Worm (Caenorhabditis elegans): ENCODE data around the gene vti-1.

vti-1 gene

ce11 chrIV:14790579-14790978, 24.1 kb upstream of the vti-1 start (continued):
- no peak for TF ChIP-seq unc-62 (GFP tag; optimal IDR thresholded peaks at IDR 0.05)
- no peak for TF ChIP-seq hlh-12 (tag; optimal IDR thresholded peaks at IDR 0.05)
- no peak for TF ChIP-seq lag-1 (GFP tag; IDR thresholded peaks at IDR 0.05)
- TF ChIP-seq hmg-1.2 (GFP tag; IDR thresholded peaks at IDR 0.05): peak; percentile 10; the same call in 1 of the 2 replicates
- no peak for TF ChIP-seq Y53F4B.3 (GFP tag; IDR thresholded peaks at IDR 0.05)
- TF ChIP-seq ZK185.1 (tag; optimal IDR thresholded peaks at IDR 0.05; ENCODE audit: poor library complexity, severe bottlenecking): peak; percentile 1
- no peak for TF ChIP-seq Y53G8AR.9 (GFP tag; conservative IDR thresholded peaks at IDR 0.05)
- no peak for TF ChIP-seq lin-26 (GFP tag; IDR thresholded peaks at IDR 0.05)
- TF ChIP-seq nfya-2 (GFP tag; IDR thresholded peaks at IDR 0.05): no peak

DNA sequence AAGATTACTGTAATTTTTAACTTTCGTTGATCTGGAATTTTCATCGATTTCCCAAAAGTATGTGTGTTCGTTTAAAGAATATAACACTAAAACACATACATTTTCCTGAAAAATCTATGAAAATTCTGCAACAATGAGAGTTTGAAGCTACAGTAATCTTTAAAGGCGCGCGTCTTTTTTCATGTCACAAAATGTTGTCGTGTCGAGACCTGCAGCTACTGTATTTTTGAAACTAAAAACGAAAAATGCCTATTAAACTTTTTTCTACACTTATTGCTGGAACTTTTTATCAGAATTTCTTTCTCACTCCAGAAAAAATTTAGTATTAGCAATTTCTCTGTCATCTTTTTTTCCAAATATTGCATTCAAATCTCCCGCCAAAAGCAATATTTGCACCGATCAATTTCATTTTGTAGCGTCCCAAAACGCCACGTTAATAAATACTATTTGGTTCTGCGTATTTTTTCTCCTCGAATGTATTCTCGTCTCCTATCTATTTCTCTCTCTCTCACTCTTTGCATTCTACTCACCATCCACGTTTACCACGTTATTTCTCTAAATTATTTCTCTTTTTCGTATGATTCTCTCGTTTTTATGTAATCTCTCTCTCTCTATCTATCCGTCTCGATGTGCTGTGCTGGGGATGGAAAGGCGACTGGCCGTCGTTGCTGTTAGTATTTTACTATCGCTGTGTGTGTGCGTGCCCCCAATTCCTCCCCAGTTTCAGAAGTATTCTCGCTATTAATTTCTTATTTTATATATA, 20.1 kb upstream of the vti-1 start, which contains the start of gene melo-1:
TSS of gene melo-1 (plus strand) at position 658 of the 763 bp plus-strand sequence.
- TF ChIP-seq mcd-1 (GFP tag; IDR thresholded peaks at IDR 0.05): no peak
- no peak for TF ChIP-seq Y56A3A.18 (GFP tag; IDR thresholded peaks at IDR 0.05)
- no peak for TF ChIP-seq pha-4 (tag; optimal IDR thresholded peaks at IDR 0.05)
- TF ChIP-seq aptf-3 (GFP tag; IDR thresholded peaks at IDR 0.05): no peak
- no peak for TF ChIP-seq akir-1 (GFP tag; optimal IDR thresholded peaks at IDR 0.05)
- no peak for TF ChIP-seq B0261.1 (tag; optimal IDR thresholded peaks at IDR 0.05)
- TF ChIP-seq ama-1 (optimal IDR thresholded peaks at IDR 0.05): no peak
- TF ChIP-seq ama-1 (GFP tag; optimal IDR thresholded peaks at IDR 0.05): no peak
- TF ChIP-seq ceh-27 (GFP tag; optimal IDR thresholded peaks at IDR 0.05): no peak
- no peak for TF ChIP-seq F57C9.4 (tag; optimal IDR thresholded peaks at IDR 0.05)
- TF ChIP-seq dpl-1 (GFP tag; optimal IDR thresholded peaks at IDR 0.05): no peak
- no peak for TF ChIP-seq F10E7.11 (tag; optimal IDR thresholded peaks at IDR 0.05)
- no peak for TF ChIP-seq rpc-1 (optimal IDR thresholded peaks at IDR 0.05)
- no peak for TF ChIP-seq rpc-1 (tag; optimal IDR thresholded peaks at IDR 0.05)
- TF ChIP-seq ZK185.1 (tag; optimal IDR thresholded peaks at IDR 0.05; ENCODE audit: poor library complexity, severe bottlenecking): no peak
- TF ChIP-seq bed-2 (GFP tag; IDR thresholded peaks at IDR 0.05): no peak
- no peak for TF ChIP-seq die-1 (tag; optimal IDR thresholded peaks at IDR 0.05)
- TF ChIP-seq lsl-1 (GFP tag; optimal IDR thresholded peaks at IDR 0.05): peak; percentile 76
- TF ChIP-seq ztf-26 (tag; optimal IDR thresholded peaks at IDR 0.05): no peak
- no peak for TF ChIP-seq tbp1 (GFP tag; optimal IDR thresholded peaks at IDR 0.05)
- TF ChIP-seq B0336.3 (GFP tag; IDR thresholded peaks at IDR 0.05): 0 out of 2 replicates have a peak, but pooled peaks have one; percentile 18
- no peak for TF ChIP-seq ztf-25 (GFP tag; IDR thresholded peaks at IDR 0.05)
- no peak for TF ChIP-seq nfyb-1 (GFP tag; IDR thresholded peaks at IDR 0.05)
- TF ChIP-seq F37B4.10 (GFP tag; IDR thresholded peaks at IDR 0.05): no peak
- no peak for TF ChIP-seq Y67H2A.10 (GFP tag; conservative IDR thresholded peaks at IDR 0.05)
- no peak for TF ChIP-seq aptf-2 (GFP tag; conservative IDR thresholded peaks at IDR 0.05)
- TF ChIP-seq K11D2.4 (GFP tag; IDR thresholded peaks at IDR 0.05): no peak
- no peak for TF ChIP-seq F23B12.7 (tag; optimal IDR thresholded peaks at IDR 0.05; ENCODE audit: insufficient read depth)
- TF ChIP-seq attf-6 (GFP tag; IDR thresholded peaks at IDR 0.05): 0 out of 2 replicates have a peak, but pooled peaks have one; percentile 14
- TF ChIP-seq hmg-1.2 (GFP tag; IDR thresholded peaks at IDR 0.05): peak; percentile 94
- no peak for TF ChIP-seq ceh-79 (tag; optimal IDR thresholded peaks at IDR 0.05)
- no peak for TF ChIP-seq attf-3 (GFP tag; conservative IDR thresholded peaks at IDR 0.05)
- TF ChIP-seq lin-40 (tag; optimal IDR thresholded peaks at IDR 0.05): peak; percentile 7
- no peak for TF ChIP-seq somi-1 (GFP tag; optimal IDR thresholded peaks at IDR 0.05)
- no peak for TF ChIP-seq cebp-1 (GFP tag; IDR thresholded peaks at IDR 0.05)
- TF ChIP-seq cebp-1 (tag; optimal IDR thresholded peaks at IDR 0.05): peak; percentile 64
- peak; percentile 39; the same call in 1 of the 2 replicates for TF ChIP-seq dox-1 (GFP tag; IDR thresholded peaks at IDR 0.05)
- TF ChIP-seq F33H1.4 (GFP tag; IDR thresholded peaks at IDR 0.05): peak; percentile 38; the same call in 1 of the 2 replicates
- no peak for TF ChIP-seq snpc-4 (GFP tag; optimal IDR thresholded peaks at IDR 0.05)
- TF ChIP-seq snpc-4 (tag; optimal IDR thresholded peaks at IDR 0.05): peak; percentile 8 to 67 (median 40)
- TF ChIP-seq nhr-80 (tag; optimal IDR thresholded peaks at IDR 0.05): peak; percentile 29

Measured in whole organism, young adult.